Fruit fly (Drosophila melanogaster): ENCODE data around the gene Apc2.

Apc2 gene

dm6 chr3R:24193373-24193879 is 29.7 kb downstream of the Apc2 start, which contains the start of the genes SMC6 and CG6204 (continued):
- TF ChIP-seq CG2120 (GFP tag; optimal IDR thresholded peaks at IDR 0.05) (peak; percentile 96), Dfd (GFP tag; optimal IDR thresholded peaks at IDR 0.05) (no peak), CG6272 (GFP tag; IDR thresholded peaks at IDR 0.05) (peak; percentile 94), gfzf (GFP tag; optimal IDR thresholded peaks at IDR 0.05) (peak; percentile 77), lola (GFP tag; optimal IDR thresholded peaks at IDR 0.05) (peak in 1 of 3 experiments; percentile 90), CG7839 (tag; optimal IDR thresholded peaks at IDR 0.05) (peak; percentile 97), nmo (GFP tag; optimal IDR thresholded peaks at IDR 0.05) (peak; percentile 98), Sry-β (GFP tag; optimal IDR thresholded peaks at IDR 0.05) (peak; percentile 17), CG9932 (GFP tag; IDR thresholded peaks at IDR 0.05) (peak; percentile 97), Lhr (GFP tag; optimal IDR thresholded peaks at IDR 0.05) (peak; percentile 70), ab (GFP tag; optimal IDR thresholded peaks at IDR 0.05) (peak; percentile 39), CG6854 (GFP tag; optimal IDR thresholded peaks at IDR 0.05) (peak; percentile 82), fd96Cb (tag; optimal IDR thresholded peaks at IDR 0.05) (peak; percentile 95), CG12071 (GFP tag; optimal IDR thresholded peaks at IDR 0.05) (peak; percentile 89), insv (GFP tag; optimal IDR thresholded peaks at IDR 0.05) (peak in 1 of 2 experiments; percentile 54), B-H2 (GFP tag; optimal IDR thresholded peaks at IDR 0.05) (peak; percentile 95), Usf (GFP tag; optimal IDR thresholded peaks at IDR 0.05) (peak; percentile 88), CG6689 (GFP tag; IDR thresholded peaks at IDR 0.05) (peak; percentile 96), CG12299 (tag; optimal IDR thresholded peaks at IDR 0.05) (peak; percentile 92), eve (GFP tag; optimal IDR thresholded peaks at IDR 0.05) (no peak), Hmx (GFP tag; optimal IDR thresholded peaks at IDR 0.05) (peak; percentile 86), sug (tag; optimal IDR thresholded peaks at IDR 0.05) (peak; percentile 93), CG2889 (GFP tag; IDR thresholded peaks at IDR 0.05) (peak; percentile 91), Atf-2 (GFP tag; optimal IDR thresholded peaks at IDR 0.05) (peak; percentile 71), disco-r (GFP tag; optimal IDR thresholded peaks at IDR 0.05) (peak; percentile 53), Bteb2 (GFP tag; optimal IDR thresholded peaks at IDR 0.05) (peak; percentile 90), CG11695 (GFP tag; IDR thresholded peaks at IDR 0.05) (peak; percentile 95), sob (GFP tag; IDR thresholded peaks at IDR 0.05) (peak; percentile 95), CG2202 (tag; optimal IDR thresholded peaks at IDR 0.05) (peak; percentile 80), Dref (GFP tag; IDR thresholded peaks at IDR 0.05) (peak; percentile 67), HmgD (GFP tag; optimal IDR thresholded peaks at IDR 0.05) (peak; percentile 39), Awh (GFP tag; IDR thresholded peaks at IDR 0.05) (peak; percentile 93), CG2712 (tag; optimal IDR thresholded peaks at IDR 0.05) (peak; percentile 95), vvl (GFP tag; IDR thresholded peaks at IDR 0.05) (peak; percentile 97), cwo (GFP tag; optimal IDR thresholded peaks at IDR 0.05) (peak; percentile 90), pfk (GFP tag; optimal IDR thresholded peaks at IDR 0.05) (peak; percentile 82), CG17829 (tag; optimal IDR thresholded peaks at IDR 0.05) (peak; percentile 95), trh (GFP tag; optimal IDR thresholded peaks at IDR 0.05) (peak; percentile 78), tup (GFP tag; optimal IDR thresholded peaks at IDR 0.05) (peak; percentile 52), mirr (GFP tag; optimal IDR thresholded peaks at IDR 0.05) (peak; percentile 83), H2.0 (GFP tag; IDR thresholded peaks at IDR 0.05) (peak; percentile 95), Asciz (GFP tag; optimal IDR thresholded peaks at IDR 0.05) (peak; percentile 85), ewg (GFP tag; optimal IDR thresholded peaks at IDR 0.05) (peak; percentile 85), ham (GFP tag; IDR thresholded peaks at IDR 0.05) (peak; percentile 85), pnt (GFP tag; optimal IDR thresholded peaks at IDR 0.05) (peak; percentile 84), CG18619 (GFP tag; optimal IDR thresholded peaks at IDR 0.05) (peak; percentile 92), Hand (GFP tag; optimal IDR thresholded peaks at IDR 0.05) (peak; percentile 80), slou (GFP tag; optimal IDR thresholded peaks at IDR 0.05) (peak; percentile 86), seq (GFP tag; IDR thresholded peaks at IDR 0.05) (peak; percentile 92), Nf-YC (tag; optimal IDR thresholded peaks at IDR 0.05) (peak; percentile 86)

Measured in whole organism, embryonic.